Fruit fly (Drosophila melanogaster) whole organism: ENCODE results near the gene dop.

Experiments
- CG8478 ChIP-seq: fragments of >200 bp; optimal IDR thresholded peaks from 2 replicates; lab custom pipeline; 2018; ENCODE audit warnings: inconsistent platforms
- EcR ChIP-seq, 2 experiments: fragments of >200 bp; optimal IDR thresholded peaks; 2 replicates each; lab custom pipeline; 2017; ENCODE audit warnings: missing biosample characterization in 2 of 2, missing genetic modification characterization in 2 of 2, missing genetic modification reagents in 2 of 2
- pan ChIP-seq: fragments of >200 bp; optimal IDR thresholded peaks from 2 replicates; lab custom pipeline; 2017
- psq ChIP-seq: fragments of >200 bp; optimal IDR thresholded peaks from 2 replicates; lab custom pipeline; 2017
- usp ChIP-seq: fragments of >200 bp; optimal IDR thresholded peaks from 2 replicates; lab custom pipeline; 2017; ENCODE audit warnings: missing biosample characterization, missing genetic modification characterization, mixed read lengths

dm6 chr3L:15543049-15543448 lies 22.8 kb upstream of the dop start:
- no peak for TF ChIP-seq CG8478 (lab: Kevin White, UChicago)
- no peak for TF ChIP-seq psq (lab: Kevin White, UChicago)
- TF ChIP-seq usp (GFP tag; lab: Kevin White, UChicago): no peak
- no peak for TF ChIP-seq pan (lab: Kevin White, UChicago)
- TF ChIP-seq EcR (GFP tag; optimal IDR thresholded peaks at IDR 0.05; lab: Kevin White, UChicago): no peak
